Worm (Caenorhabditis elegans): Measurements from ENCODE around the gene F49C12.7.

DNA sequence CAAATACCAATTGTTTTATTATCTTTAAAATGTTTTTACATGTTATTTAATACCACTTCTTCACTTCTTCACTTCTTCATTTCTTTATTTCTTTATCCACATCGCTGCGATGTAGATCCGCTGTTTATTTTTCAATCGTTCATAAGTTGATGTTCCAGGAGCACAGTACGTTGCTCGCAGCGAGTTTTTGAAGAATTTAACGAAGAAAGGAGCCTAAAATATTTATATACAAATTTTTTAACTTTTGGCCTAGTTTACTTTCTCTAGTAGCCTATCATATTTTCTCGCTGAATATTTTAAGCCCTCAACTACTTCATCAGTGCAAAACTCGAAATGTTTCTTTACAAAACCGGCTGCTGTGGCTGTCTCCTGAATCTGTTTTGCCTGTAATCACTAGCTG, 5.4 kb upstream of the F49C12.7 start:
- TF ChIP-seq nhr-12 (tag; optimal IDR thresholded peaks at IDR 0.05), result no peak
- TF ChIP-seq ces-1 (GFP tag; optimal IDR thresholded peaks at IDR 0.05), result no peak

Measured in whole organism, mixed stage, embryonic.